Worm (Caenorhabditis elegans) whole organism, mixed stage, embryonic: Measurements from ENCODE around the gene R08D7.7.

Source experiments
- M03D4.4 ChIP-seq: sonication (generic microtip); optimal IDR thresholded peaks from 2 replicates; lab custom pipeline; 2017; ENCODE audit warnings: mild to moderate bottlenecking, missing genetic modification characterization, missing compliant biosample characterization
- bed-3 ChIP-seq: fragments of 200-800 bp; sonication (Bioruptor generic); optimal IDR thresholded peaks from 3 replicates; lab custom pipeline; 2018; ENCODE audit warnings: mild to moderate bottlenecking, missing genetic modification characterization, moderate library complexity, missing compliant biosample characterization
- blmp-1 ChIP-seq: fragments of 150-350 bp; optimal IDR thresholded peaks from 2 replicates; lab custom pipeline; 2014; ENCODE audit warnings: missing biosample characterization, missing genetic modification characterization
- ceh-39 ChIP-seq: fragments of 150-350 bp; optimal IDR thresholded peaks from 2 replicates; lab custom pipeline; 2014; ENCODE audit warnings: missing biosample characterization, missing genetic modification characterization
- ceh-43 ChIP-seq: fragments of 200-800 bp; sonication (Bioruptor generic); optimal IDR thresholded peaks from 2 replicates; lab custom pipeline; 2018; ENCODE audit warnings: mild to moderate bottlenecking, missing genetic modification characterization, moderate library complexity, missing compliant biosample characterization
- ceh-83 ChIP-seq: fragments of 200-800 bp; sonication (Bioruptor generic); optimal IDR thresholded peaks from 2 replicates; lab custom pipeline; 2018; ENCODE audit warnings: mild to moderate bottlenecking, missing genetic modification characterization, missing compliant biosample characterization
- ces-1 ChIP-seq: fragments of 150-350 bp; optimal IDR thresholded peaks from 2 replicates; lab custom pipeline; 2014; ENCODE audit warnings: missing biosample characterization, missing genetic modification reagents, missing genetic modification characterization
- cnd-1 ChIP-seq: fragments of 200-800 bp; sonication (Bioruptor generic); optimal IDR thresholded peaks from 2 replicates; lab custom pipeline; 2018; ENCODE audit warnings: mild to moderate bottlenecking, missing genetic modification characterization, missing compliant biosample characterization
- drap-1 ChIP-seq: fragments of 200-800 bp; sonication (Bioruptor generic); optimal IDR thresholded peaks from 3 replicates; lab custom pipeline; 2018; ENCODE audit warnings: mild to moderate bottlenecking, missing genetic modification characterization, missing compliant biosample characterization
- elt-1 ChIP-seq: sonication (generic microtip); optimal IDR thresholded peaks from 2 replicates; lab custom pipeline; 2017; ENCODE audit warnings: missing genetic modification characterization, mild to moderate bottlenecking, missing compliant biosample characterization, antibody characterized with exemption, moderate library complexity, borderline replicate concordance; ENCODE audit not compliant: insufficient read depth
- elt-3 ChIP-seq: fragments of 150-350 bp; optimal IDR thresholded peaks from 2 replicates; lab custom pipeline; 2014; ENCODE audit warnings: missing biosample characterization, missing genetic modification characterization
- flh-1 ChIP-seq: fragments of 200-800 bp; sonication (Bioruptor generic); optimal IDR thresholded peaks from 2 replicates; lab custom pipeline; 2018; ENCODE audit warnings: mild to moderate bottlenecking, missing genetic modification characterization, moderate library complexity, missing compliant biosample characterization
- hlh-1 ChIP-seq: fragments of 150-350 bp; optimal IDR thresholded peaks from 2 replicates; lab custom pipeline; 2014; ENCODE audit warnings: missing biosample characterization, missing genetic modification reagents, missing genetic modification characterization
- lin-13 ChIP-seq: fragments of 150-350 bp; optimal IDR thresholded peaks from 2 replicates; lab custom pipeline; 2014; ENCODE audit warnings: missing biosample characterization, missing genetic modification characterization
- lin-32 ChIP-seq: fragments of 200-800 bp; sonication (Bioruptor generic); optimal IDR thresholded peaks from 2 replicates; lab custom pipeline; 2018; ENCODE audit warnings: mild to moderate bottlenecking, missing genetic modification characterization, missing compliant biosample characterization
- mab-5 ChIP-seq: fragments of 150-350 bp; optimal IDR thresholded peaks from 2 replicates; lab custom pipeline; 2014; ENCODE audit warnings: missing biosample characterization, missing genetic modification characterization
- mep-1 ChIP-seq: fragments of 150-350 bp; optimal IDR thresholded peaks from 2 replicates; lab custom pipeline; 2017; ENCODE audit warnings: missing biosample characterization, missing genetic modification reagents, missing genetic modification characterization, inconsistent platforms
- mls-2 ChIP-seq: sonication (generic microtip); optimal IDR thresholded peaks from 2 replicates; lab custom pipeline; 2016; ENCODE audit warnings: mild to moderate bottlenecking, missing genetic modification characterization, moderate library complexity, missing compliant biosample characterization
- nhr-12 ChIP-seq: fragments of 150-350 bp; optimal IDR thresholded peaks from 2 replicates; lab custom pipeline; 2014; ENCODE audit warnings: missing biosample characterization, missing genetic modification characterization
- nhr-237 ChIP-seq: fragments of 150-350 bp; optimal IDR thresholded peaks from 2 replicates; lab custom pipeline; 2014; ENCODE audit warnings: missing biosample characterization, missing genetic modification characterization
- nhr-28 ChIP-seq: fragments of 150-350 bp; optimal IDR thresholded peaks from 2 replicates; lab custom pipeline; 2014; ENCODE audit warnings: missing biosample characterization, missing genetic modification characterization
- pha-4 ChIP-seq: fragments of 150-350 bp; optimal IDR thresholded peaks from 2 replicates; lab custom pipeline; 2018; ENCODE audit warnings: missing biosample characterization, missing genetic modification reagents, missing genetic modification characterization
- sem-2 ChIP-seq: fragments of 200-800 bp; sonication (Bioruptor generic); optimal IDR thresholded peaks from 2 replicates; lab custom pipeline; 2018; ENCODE audit warnings: mild to moderate bottlenecking, missing genetic modification characterization, missing compliant biosample characterization
- snpc-4 ChIP-seq: fragments of 150-350 bp; optimal IDR thresholded peaks from 2 replicates; lab custom pipeline; 2014; ENCODE audit warnings: missing biosample characterization, missing genetic modification characterization
- sptf-1 ChIP-seq: sonication (generic microtip); optimal IDR thresholded peaks from 2 replicates; lab custom pipeline; 2017; ENCODE audit warnings: mild to moderate bottlenecking, missing genetic modification characterization, moderate library complexity, missing compliant biosample characterization
- tbx-8 ChIP-seq: fragments of 200-800 bp; sonication (Bioruptor generic); optimal IDR thresholded peaks from 2 replicates; lab custom pipeline; 2018; ENCODE audit warnings: mild to moderate bottlenecking, missing genetic modification characterization, moderate library complexity, missing compliant biosample characterization
- unc-120 ChIP-seq: sonication (generic microtip); optimal IDR thresholded peaks from 2 replicates; lab custom pipeline; 2017; ENCODE audit warnings: missing genetic modification characterization, missing compliant biosample characterization; ENCODE audit not compliant: poor library complexity, severe bottlenecking
- unc-39 ChIP-seq: fragments of 150-350 bp; optimal IDR thresholded peaks from 2 replicates; lab custom pipeline; 2014; ENCODE audit warnings: missing biosample characterization, missing genetic modification characterization
- unc-62 ChIP-seq: fragments of 150-350 bp; optimal IDR thresholded peaks from 2 replicates; lab custom pipeline; 2014; ENCODE audit warnings: missing biosample characterization, missing genetic modification reagents, missing genetic modification characterization
- zip-8 ChIP-seq: fragments of 150-350 bp; optimal IDR thresholded peaks from 2 replicates; lab custom pipeline; 2014; ENCODE audit warnings: missing biosample characterization, missing genetic modification characterization
- ztf-11 ChIP-seq: fragments of 150-350 bp; optimal IDR thresholded peaks from 2 replicates; lab custom pipeline; 2014; ENCODE audit warnings: missing biosample characterization, missing genetic modification characterization

Gene R08D7.7

DNA sequence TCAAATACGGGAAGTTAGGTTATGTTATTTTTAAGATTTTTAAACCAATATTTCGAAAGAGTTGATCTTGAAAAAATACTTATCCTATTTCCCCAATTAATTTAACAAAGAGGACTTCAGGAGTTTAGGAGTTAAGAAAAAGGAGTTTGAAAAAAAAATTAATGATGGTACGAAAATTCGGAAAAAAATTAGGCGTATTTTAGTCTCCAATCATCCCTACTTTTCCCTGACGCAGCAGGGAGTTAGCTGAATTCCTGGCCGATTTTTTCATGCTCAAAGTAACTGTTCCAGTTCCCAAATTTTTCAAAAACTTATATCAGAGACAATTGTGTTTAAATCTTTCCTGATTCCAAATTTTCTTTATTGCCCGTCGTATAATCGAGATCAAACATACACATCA, 33.7 kb downstream of the R08D7.7 start:
- TF ChIP-seq M03D4.4 (tag; lab: Kevin White, UChicago) (no peak), unc-120 (tag; lab: Kevin White, UChicago) (no peak), nhr-28 (tag; lab: Kevin White, UChicago) (no peak), snpc-4 (tag; lab: Kevin White, UChicago) (no peak), bed-3 (GFP tag; lab: Kevin White, UChicago) (no peak), ceh-39 (tag; lab: Kevin White, UChicago) (no peak), nhr-237 (no peak), unc-62 (GFP tag; lab: Kevin White, UChicago) (no peak), ceh-83 (GFP tag; lab: Kevin White, UChicago) (no peak), elt-3 (no peak), pha-4 (no peak), lin-32 (no peak), mls-2 (tag; lab: Kevin White, UChicago) (no peak), ceh-43 (GFP tag; lab: Kevin White, UChicago) (no peak), elt-1 (tag; lab: Kevin White, UChicago) (no peak), cnd-1 (tag; lab: Kevin White, UChicago) (no peak), unc-39 (tag; lab: Kevin White, UChicago) (no peak), drap-1 (no peak), sem-2 (GFP tag; lab: Kevin White, UChicago) (no peak)

DNA sequence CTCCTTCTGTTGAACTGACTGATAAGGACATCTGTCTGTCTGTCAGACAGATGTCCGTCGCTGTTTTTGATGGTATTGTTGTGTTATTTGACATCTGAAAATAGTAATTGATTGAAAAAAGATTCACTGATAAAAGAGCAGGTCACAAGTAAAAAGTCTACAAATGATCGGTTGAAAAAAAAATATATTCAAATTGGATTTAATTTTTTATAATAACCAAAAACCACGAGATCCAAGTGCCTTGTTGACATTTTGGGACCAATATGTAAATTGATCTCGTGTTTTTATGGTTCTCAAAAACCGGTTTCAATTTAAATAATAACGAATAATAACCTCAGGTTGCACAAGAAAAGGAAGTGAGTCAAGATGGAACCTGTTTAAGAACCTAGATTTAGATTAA, 37.1 kb downstream of the R08D7.7 start, which contains the start of gene F59B2.13:
Gene F59B2.13 (minus strand): TSS at position 101 of the 400 bp plus-strand sequence.
- TF ChIP-seq ceh-43 (GFP tag; lab: Kevin White, UChicago) (no peak), flh-1 (GFP tag; lab: Kevin White, UChicago) (no peak), lin-13 (no peak), mep-1 (tag; lab: Kevin White, UChicago) (no peak), blmp-1 (tag; lab: Kevin White, UChicago) (no peak), ztf-11 (tag; lab: Kevin White, UChicago) (no peak), elt-1 (tag; lab: Kevin White, UChicago) (no peak), zip-8 (no peak), nhr-12 (tag; lab: Kevin White, UChicago) (no peak), ces-1 (GFP tag; lab: Kevin White, UChicago) (no peak), ceh-39 (tag; lab: Kevin White, UChicago) (no peak), tbx-8 (GFP tag; lab: Kevin White, UChicago) (no peak), mab-5 (no peak), sem-2 (GFP tag; lab: Kevin White, UChicago) (no peak), cnd-1 (tag; lab: Kevin White, UChicago) (no peak), unc-120 (tag; lab: Kevin White, UChicago) (no peak)

- TF ChIP-seq sptf-1 (tag; lab: Kevin White, UChicago) (no peak), nhr-12 (tag; lab: Kevin White, UChicago) (no peak), unc-120 (tag; lab: Kevin White, UChicago) (no peak), cnd-1 (tag; lab: Kevin White, UChicago) (no peak), unc-62 (GFP tag; lab: Kevin White, UChicago) (no peak), sem-2 (GFP tag; lab: Kevin White, UChicago) (no peak), drap-1 (no peak), ceh-43 (GFP tag; lab: Kevin White, UChicago) (no peak), M03D4.4 (tag; lab: Kevin White, UChicago) (no peak), pha-4 (no peak), bed-3 (GFP tag; lab: Kevin White, UChicago) (no peak), ceh-83 (GFP tag; lab: Kevin White, UChicago) (no peak), snpc-4 (tag; lab: Kevin White, UChicago) (no peak), lin-32 (no peak), hlh-1 (tag; lab: Kevin White, UChicago) (no peak)
- TF ChIP-seq, all 35 proteins: peak for 0
These were observed 41.0 kb downstream of the R08D7.7 start for ce11 chrIII:9030818-9031217.

ce11 chrIII:9034133-9034532, 44.3 kb downstream of the R08D7.7 start:
- TF ChIP-seq snpc-4 (tag; lab: Kevin White, UChicago) (no peak), zip-8 (peak; percentile 24)
